Worm (Caenorhabditis elegans) whole organism, young adult: Measurements from ENCODE around the gene F13B12.1.

ENCODE experiments used
- B0035.1 ChIP-seq: sonication (generic microtip); optimal IDR thresholded peaks from 2 replicates; lab custom pipeline; 2016; ENCODE audit warnings: missing genetic modification characterization, mild to moderate bottlenecking, missing compliant biosample characterization, missing genotype, missing genetic modification reagents
- atf-7 ChIP-seq: sonication (generic microtip); optimal IDR thresholded peaks from 2 replicates; lab custom pipeline; 2017; ENCODE audit warnings: mild to moderate bottlenecking, missing genetic modification characterization, missing compliant biosample characterization

DNA sequence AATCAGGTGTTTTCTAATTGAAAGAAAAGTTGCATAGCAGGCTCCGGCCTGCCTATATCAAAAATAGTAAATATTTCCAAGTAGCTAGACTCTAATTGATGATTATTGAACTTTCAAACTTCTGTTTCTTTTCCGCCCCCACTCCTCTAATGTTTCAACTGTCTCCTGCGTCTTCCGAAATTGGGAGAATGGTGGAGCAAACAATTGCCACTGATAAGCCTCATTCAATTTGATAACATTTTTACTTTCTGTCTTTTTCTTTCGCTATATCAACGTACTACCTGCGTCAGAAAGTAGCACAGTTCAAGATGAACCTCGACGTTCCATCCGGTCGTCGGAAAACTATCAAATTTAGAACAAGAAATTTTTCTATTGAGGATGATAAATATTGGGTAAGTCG lies 14.5 kb upstream of the F13B12.1 start, which contains the start of gene F13B12.3:
- TF ChIP-seq atf-7 (tag; lab: Kevin White, UChicago) = no peak
- no peak for TF ChIP-seq B0035.1 (tag; lab: Kevin White, UChicago)
